Worm (Caenorhabditis elegans) whole organism, L1 larva: Measurements from ENCODE around the gene F37B12.3.

ENCODE experiments used
- aly-2 ChIP-seq: fragments of 150-350 bp; optimal IDR thresholded peaks from 2 replicates; lab custom pipeline; 2014; ENCODE audit warnings: missing biosample characterization, missing genetic modification characterization
- ama-1 ChIP-seq: fragments of 150-350 bp; optimal IDR thresholded peaks from 2 replicates; lab custom pipeline; 2014
- ceh-82 ChIP-seq, 3 experiments: fragments of 150-350 bp in 1 of 3; sonication (generic microtip) in 2 of 3; optimal IDR thresholded peaks; 2 replicates each; lab custom pipeline; 2014 to 2017; ENCODE audit warnings: missing biosample characterization in 3 of 3, missing genetic modification characterization in 3 of 3
- dpl-1 ChIP-seq, 3 experiments: fragments of 150-350 bp in 2 of 3; sonication (generic microtip) in 1 of 3; optimal IDR thresholded peaks; 2 replicates each; lab custom pipeline; 2014 to 2017; ENCODE audit warnings: missing biosample characterization in 3 of 3, missing genetic modification characterization in 3 of 3, missing genetic modification reagents in 3 of 3
- efl-1 ChIP-seq, 4 experiments: fragments of 150-350 bp; optimal IDR thresholded peaks in 3 of 4; peaks in 1 of 4; 1 replicate in 1 of 4; 2 replicates in 3 of 4; lab custom pipeline; 2014; ENCODE audit warnings: missing biosample characterization in 2 of 4, missing genetic modification characterization in 2 of 4, missing genetic modification reagents in 2 of 4
- elt-3 ChIP-seq, 6 experiments: fragments of 150-350 bp in 1 of 6; sonication (generic microtip); optimal IDR thresholded peaks; 2 replicates each; lab custom pipeline; 2017 to 2018; ENCODE audit warnings: missing biosample characterization in 6 of 6, missing genetic modification characterization in 6 of 6, inconsistent platforms in 1 of 6
- lin-15B ChIP-seq: fragments of 150-350 bp; sonication (generic microtip); optimal IDR thresholded peaks from 3 replicates; lab custom pipeline; 2014; ENCODE audit warnings: missing biosample characterization, missing genetic modification characterization
- lsy-2 ChIP-seq, 2 experiments: fragments of 150-350 bp; optimal IDR thresholded peaks; 2 replicates each; lab custom pipeline; 2014; ENCODE audit warnings: missing biosample characterization in 2 of 2, missing genetic modification characterization in 2 of 2
- nhr-20 ChIP-seq: sonication (generic microtip); optimal IDR thresholded peaks from 2 replicates; lab custom pipeline; 2016; ENCODE audit warnings: mild to moderate bottlenecking, missing genetic modification characterization, missing compliant biosample characterization
- nhr-237 ChIP-seq: fragments of 150-350 bp; optimal IDR thresholded peaks from 2 replicates; lab custom pipeline; 2014; ENCODE audit warnings: missing biosample characterization, missing genetic modification characterization
- nhr-77 ChIP-seq: fragments of 150-350 bp; optimal IDR thresholded peaks from 2 replicates; lab custom pipeline; 2014; ENCODE audit warnings: missing biosample characterization, missing genetic modification characterization
- rnt-1 ChIP-seq: sonication (generic microtip); optimal IDR thresholded peaks from 2 replicates; lab custom pipeline; 2016; ENCODE audit warnings: mild to moderate bottlenecking, missing genetic modification characterization, moderate library complexity, missing compliant biosample characterization
- skn-1 ChIP-seq: fragments of 150-350 bp; optimal IDR thresholded peaks from 2 replicates; lab custom pipeline; 2014; ENCODE audit warnings: missing biosample characterization, missing genetic modification characterization
- ztf-11 ChIP-seq, 2 experiments: sonication (generic microtip); optimal IDR thresholded peaks; 2 replicates each; lab custom pipeline; 2016 to 2017; ENCODE audit warnings: missing genetic modification characterization in 2 of 2, missing biosample characterization in 1 of 2, missing compliant biosample characterization in 1 of 2

ce11 chrII:9064437-9064836, 23.2 kb upstream of the F37B12.3 start:
- TF ChIP-seq nhr-20 (tag; lab: Kevin White, UChicago) (peak; percentile 42), dpl-1 (GFP tag; optimal IDR thresholded peaks at IDR 0.05; lab: Kevin White, UChicago) (no peak), rnt-1 (peak; percentile 26), efl-1 (optimal IDR thresholded peaks at IDR 0.05; lab: Kevin White, UChicago) (no peak), efl-1 (GFP tag; optimal IDR thresholded peaks at IDR 0.05 in 1 of 2; lab: Kevin White, UChicago) (peak in 1 of 2 experiments; percentile 28), aly-2 (no peak), lsy-2 (tag; optimal IDR thresholded peaks at IDR 0.05; lab: Kevin White, UChicago) (peak in 1 of 2 experiments; percentile 20), ama-1 (lab: Kevin White, UChicago) (no peak), nhr-77 (tag; lab: Kevin White, UChicago) (no peak), elt-3 (tag; optimal IDR thresholded peaks at IDR 0.05; lab: Kevin White, UChicago) (peak in 1 of 6 experiments; percentile 62), ceh-82 (tag; optimal IDR thresholded peaks at IDR 0.05; lab: Kevin White, UChicago) (no peak), skn-1 (no peak), nhr-237 (tag; lab: Kevin White, UChicago) (no peak), lin-15B (tag; lab: Kevin White, UChicago) (no peak), ztf-11 (tag; optimal IDR thresholded peaks at IDR 0.05; lab: Kevin White, UChicago) (no peak)
